Worm (Caenorhabditis elegans) whole organism, L3 larva: ENCODE data around the gene tbx-35.

Experiments
- aly-2 ChIP-seq: fragments of 150-350 bp; optimal IDR thresholded peaks from 2 replicates; lab custom pipeline; 2014; ENCODE audit warnings: missing biosample characterization, missing genetic modification characterization
- fos-1 ChIP-seq: fragments of 150-350 bp; optimal IDR thresholded peaks from 2 replicates; lab custom pipeline; 2014; ENCODE audit warnings: missing biosample characterization, missing genetic modification characterization
- lin-15B ChIP-seq: fragments of 150-350 bp; optimal IDR thresholded peaks from 2 replicates; lab custom pipeline; 2014; ENCODE audit warnings: missing biosample characterization, missing genetic modification characterization
- mml-1 ChIP-seq: fragments of 150-350 bp; sonication (generic microtip); optimal IDR thresholded peaks from 3 replicates; lab custom pipeline; 2014; ENCODE audit warnings: missing biosample characterization, missing genetic modification characterization
- nfya-1 ChIP-seq: sonication (generic microtip); optimal IDR thresholded peaks from 2 replicates; lab custom pipeline; 2017; ENCODE audit warnings: missing genetic modification characterization, mild to moderate bottlenecking, missing compliant biosample characterization, antibody characterized with exemption, moderate library complexity; ENCODE audit not compliant: insufficient read depth
- nhr-12 ChIP-seq: fragments of 150-350 bp; optimal IDR thresholded peaks from 2 replicates; lab custom pipeline; 2014; ENCODE audit warnings: missing biosample characterization, missing genetic modification characterization
- nhr-77 ChIP-seq: fragments of 150-350 bp; optimal IDR thresholded peaks from 2 replicates; lab custom pipeline; 2014; ENCODE audit warnings: missing biosample characterization, missing genetic modification characterization
- unc-39 ChIP-seq: sonication (generic microtip); optimal IDR thresholded peaks from 4 replicates; lab custom pipeline; 2017; ENCODE audit warnings: missing biosample characterization, missing genetic modification characterization
- unc-62 ChIP-seq: fragments of 150-350 bp; sonication (generic microtip); optimal IDR thresholded peaks from 4 replicates; lab custom pipeline; 2014; ENCODE audit warnings: missing biosample characterization, missing genetic modification reagents, missing genetic modification characterization

DNA sequence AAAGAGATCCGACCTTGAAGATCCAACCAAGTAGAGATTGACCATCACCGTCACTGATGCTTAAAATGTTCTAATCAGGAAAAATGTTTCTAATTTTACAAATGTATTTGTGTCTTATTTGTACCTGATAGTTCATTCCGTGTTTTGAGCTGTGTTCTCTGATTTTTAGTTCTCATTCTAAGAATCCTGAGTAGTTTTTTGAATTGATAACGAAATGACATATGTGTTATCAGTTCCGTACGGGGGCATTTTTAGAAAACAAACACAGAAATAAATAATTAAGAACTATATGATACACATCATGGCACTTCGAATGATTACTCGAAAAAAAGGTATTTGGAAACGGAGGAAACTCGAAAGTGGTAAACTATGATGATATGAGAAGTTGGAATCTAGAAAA, 30.3 kb upstream of the tbx-35 start:
- TF ChIP-seq nfya-1 (no peak), unc-39 (tag; lab: Kevin White, UChicago) (no peak), mml-1 (tag; lab: Kevin White, UChicago) (no peak), fos-1 (tag; lab: Kevin White, UChicago) (no peak), nhr-77 (tag; lab: Kevin White, UChicago) (no peak), nhr-12 (tag; lab: Kevin White, UChicago) (no peak), aly-2 (tag; lab: Kevin White, UChicago) (no peak), unc-62 (GFP tag; lab: Kevin White, UChicago) (no peak), lin-15B (tag; lab: Kevin White, UChicago) (no peak)
